Worm (Caenorhabditis elegans): Measurements from ENCODE around the gene F57B1.1.

The F57B1.1 gene

ce11 chrV:13184137-13184536, 11.3 kb downstream of the F57B1.1 start, which contains the start of gene T09E8.4:
Gene T09E8.4, minus strand, starts transcription at chrV:13184237.
- TF ChIP-seq daf-16 (GFP tag; optimal IDR thresholded peaks at IDR 0.05) = no peak
- TF ChIP-seq daf-16 (tag; optimal IDR thresholded peaks at IDR 0.05) = no peak
- TF ChIP-seq daf-12 (tag; optimal IDR thresholded peaks at IDR 0.05) = no peak
- no peak for TF ChIP-seq attf-4 (tag; optimal IDR thresholded peaks at IDR 0.05)
- no peak for TF ChIP-seq cey-2 (tag; optimal IDR thresholded peaks at IDR 0.05; ENCODE audit: borderline replicate concordance, insufficient read depth)
- TF ChIP-seq snpc-4 (tag; optimal IDR thresholded peaks at IDR 0.05) = no peak
- no peak for TF ChIP-seq F37D6.2 (tag; optimal IDR thresholded peaks at IDR 0.05)
- no peak for TF ChIP-seq F49E8.2 (tag; optimal IDR thresholded peaks at IDR 0.05; ENCODE audit: borderline replicate concordance)
- no peak for TF ChIP-seq fkh-10 (GFP tag; optimal IDR thresholded peaks at IDR 0.05)
- TF ChIP-seq ztf-11 (tag; optimal IDR thresholded peaks at IDR 0.05) = no peak
- TF ChIP-seq aly-2 (tag; optimal IDR thresholded peaks at IDR 0.05) = no peak
- TF ChIP-seq egl-43 (GFP tag; IDR thresholded peaks at IDR 0.05) = no peak
- TF ChIP-seq Y48G9A.11 (GFP tag; IDR thresholded peaks at IDR 0.05) = no peak
- TF ChIP-seq zfp-3 (GFP tag; conservative IDR thresholded peaks at IDR 0.05) = no peak
- TF ChIP-seq nhr-111 (GFP tag; optimal IDR thresholded peaks at IDR 0.05) = no peak
- TF ChIP-seq unc-130 (GFP tag; optimal IDR thresholded peaks at IDR 0.05) = no peak
- TF ChIP-seq pha-4 (GFP tag; IDR thresholded peaks at IDR 0.05) = no peak
- no peak for TF ChIP-seq pha-4 (tag; optimal IDR thresholded peaks at IDR 0.05)
- TF ChIP-seq ceh-32 (tag; optimal IDR thresholded peaks at IDR 0.05; ENCODE audit: poor library complexity) = no peak

DNA sequence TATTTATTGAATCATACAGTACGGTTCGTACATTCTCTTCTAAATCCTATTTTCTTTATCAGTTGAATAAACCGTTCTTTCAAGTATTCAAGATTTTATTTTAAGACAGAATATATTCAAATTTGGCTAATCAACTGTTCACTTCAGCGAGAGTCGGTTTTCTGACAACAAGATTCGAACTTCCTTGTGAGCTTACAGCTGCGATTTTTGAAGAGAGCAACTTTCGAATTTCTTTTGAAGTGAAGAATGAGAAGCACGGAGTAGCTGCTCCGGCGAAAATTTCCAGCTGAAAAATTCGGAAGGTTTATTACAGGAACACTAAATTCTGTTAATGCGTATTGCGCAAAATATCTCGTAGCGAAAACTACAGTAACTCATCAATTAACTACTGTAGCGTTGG, 14.0 kb downstream of the F57B1.1 start:
- no peak for TF ChIP-seq unc-62 (GFP tag; optimal IDR thresholded peaks at IDR 0.05 in 1 of 2)
- TF ChIP-seq unc-62 (tag; optimal IDR thresholded peaks at IDR 0.05) = no peak
- no peak for TF ChIP-seq nhr-237 (tag; optimal IDR thresholded peaks at IDR 0.05)
- no peak for TF ChIP-seq attf-4 (tag; optimal IDR thresholded peaks at IDR 0.05)
- TF ChIP-seq dmd-9 (GFP tag; IDR thresholded peaks at IDR 0.05) = no peak
- TF ChIP-seq arid-1 (GFP tag; conservative IDR thresholded peaks at IDR 0.05) = no peak
- no peak for TF ChIP-seq spr-1 (tag; optimal IDR thresholded peaks at IDR 0.05)
- TF ChIP-seq lsy-2 (tag; optimal IDR thresholded peaks at IDR 0.05) = no peak
- TF ChIP-seq aha-1 (tag) = peak; percentile 77

DNA sequence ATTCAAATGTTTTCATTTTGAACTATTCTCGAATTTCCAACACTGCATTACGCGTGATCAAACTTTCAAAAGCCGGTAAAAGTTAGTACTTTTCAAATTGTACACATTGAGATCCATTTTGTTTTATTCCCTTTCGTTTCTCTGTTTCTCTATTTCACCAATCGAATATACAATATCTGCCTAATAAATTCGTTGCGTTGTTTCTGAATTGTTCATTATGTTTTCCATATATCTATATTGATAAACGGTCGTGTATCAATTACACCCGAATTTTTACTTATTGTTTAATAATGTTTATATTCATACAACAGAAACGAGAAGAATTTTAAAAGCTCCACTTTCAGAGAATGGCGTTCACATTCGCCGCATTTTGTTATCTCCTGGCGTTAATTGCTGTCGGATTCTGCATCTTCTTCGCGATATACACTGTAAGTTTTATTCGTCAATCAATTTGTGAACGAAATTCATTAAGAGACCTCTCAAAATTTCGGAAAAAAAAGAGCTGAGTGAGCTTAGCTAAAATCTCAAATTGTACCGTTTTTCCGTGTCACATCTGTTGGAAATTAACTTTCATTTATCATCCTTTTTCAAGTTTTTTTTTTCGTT, 15.4 kb downstream of the F57B1.1 start, which contains the start of gene cni-1:
TSS of gene cni-1 (plus strand) at position 345 of the 606 bp plus-strand sequence.
- TF ChIP-seq nhr-25 (tag; optimal IDR thresholded peaks at IDR 0.05; ENCODE audit: borderline replicate concordance, insufficient read depth) (no peak), unc-62 (GFP tag; optimal IDR thresholded peaks at IDR 0.05 in 1 of 2) (peak in 1 of 2 experiments; percentile 95), unc-62 (tag; optimal IDR thresholded peaks at IDR 0.05) (no peak), Y48G9A.11 (GFP tag; IDR thresholded peaks at IDR 0.05) (no peak), ces-1 (GFP tag; optimal IDR thresholded peaks at IDR 0.05) (no peak), R02D3.7 (tag; optimal IDR thresholded peaks at IDR 0.05) (no peak), ama-1 (optimal IDR thresholded peaks at IDR 0.05) (peak; percentile 52)

DNA sequence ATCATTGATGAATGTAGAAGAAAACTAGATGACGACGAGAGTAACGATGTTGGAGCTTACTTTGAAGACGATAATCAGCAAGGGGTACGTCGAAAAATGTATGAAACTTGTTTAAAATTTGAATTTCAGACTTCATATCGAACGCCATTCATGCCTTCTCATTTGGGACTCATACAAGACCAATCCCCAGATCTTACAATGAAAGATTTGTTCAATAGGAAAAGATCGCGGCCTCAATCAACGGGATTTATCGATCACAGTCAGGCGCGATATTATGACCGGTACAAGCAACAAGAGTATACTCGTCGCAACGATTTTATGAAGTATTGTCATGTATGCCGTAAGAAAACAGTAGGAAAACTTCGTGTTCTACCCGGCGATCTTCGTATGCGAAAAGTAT, 18.6 kb downstream of the F57B1.1 start:
- TF ChIP-seq aha-1 (tag) (peak; percentile 17), nhr-41 (GFP tag; IDR thresholded peaks at IDR 0.05) (no peak), unc-62 (GFP tag; optimal IDR thresholded peaks at IDR 0.05 in 1 of 2) (peak in 1 of 2 experiments; percentile 96), unc-62 (tag; optimal IDR thresholded peaks at IDR 0.05) (no peak), daf-19 (GFP tag; conservative IDR thresholded peaks at IDR 0.05) (no peak)

- TF ChIP-seq tra-1 (GFP tag; IDR thresholded peaks at IDR 0.05) (no peak), T20F7.1 (GFP tag; optimal IDR thresholded peaks at IDR 0.05) (no peak), lin-15B (tag; optimal IDR thresholded peaks at IDR 0.05) (no peak), T26A8.4 (GFP tag; IDR thresholded peaks at IDR 0.05) (no peak), tag-97 (GFP tag; IDR thresholded peaks at IDR 0.05) (no peak), dve-1 (tag; optimal IDR thresholded peaks at IDR 0.05; ENCODE audit: insufficient read depth) (peak; percentile 62), mes-2 (tag; optimal IDR thresholded peaks at IDR 0.05; ENCODE audit: poor library complexity, severe bottlenecking) (peak; percentile 88), ama-1 (optimal IDR thresholded peaks at IDR 0.05) (no peak), hlh-11 (tag; optimal IDR thresholded peaks at IDR 0.05) (peak; percentile 32), ZK337.2 (GFP tag; IDR thresholded peaks at IDR 0.05) (no peak), dpl-1 (GFP tag; optimal IDR thresholded peaks at IDR 0.05) (peak; percentile 25), duxl-1 (tag; optimal IDR thresholded peaks at IDR 0.05; ENCODE audit: poor library complexity) (peak; percentile 37)
Observed at ce11 chrV:13176117-13176753, 19.2 kb downstream of the F57B1.1 start, which contains the start of gene him-17. Gene him-17, plus strand, starts transcription at chrV:13176711.

Data from whole organism, L4 larva.